Fruit fly (Drosophila melanogaster): Measurements from ENCODE around the gene CG15283.

The CG15283 gene

DNA sequence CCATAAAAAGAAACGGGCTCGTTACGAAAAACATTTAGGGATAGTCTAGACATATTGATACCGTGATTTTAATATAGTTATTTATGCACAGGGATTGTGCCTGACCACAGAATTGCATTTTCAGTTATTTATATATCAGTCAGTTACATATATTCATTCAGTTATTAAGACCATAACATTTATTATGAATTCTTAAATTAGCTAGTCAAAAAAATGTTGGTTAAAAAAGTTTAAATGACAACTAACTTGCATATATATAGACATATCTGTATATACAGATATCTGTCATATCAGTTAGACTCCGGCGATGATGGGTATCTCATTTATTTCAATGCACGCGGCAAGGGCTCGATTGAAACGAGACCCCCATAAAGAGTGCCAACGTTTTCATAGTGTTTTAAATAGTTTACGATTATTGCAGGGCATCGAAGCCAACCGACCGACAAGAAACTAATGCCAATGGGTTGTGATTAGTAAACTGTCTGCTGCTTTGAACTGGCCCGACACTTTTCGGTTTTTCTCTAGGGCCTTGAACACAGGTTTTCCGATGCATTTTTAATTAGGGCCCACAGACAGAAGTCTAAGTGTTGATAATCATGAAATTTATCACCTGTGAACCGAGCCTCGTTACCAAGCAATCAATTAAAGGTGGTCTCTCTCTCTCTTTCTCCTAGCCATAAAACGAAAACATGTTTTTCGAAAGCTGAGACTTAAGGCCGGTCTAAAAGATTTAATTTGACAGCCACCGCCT lies 12.1 kb upstream of the CG15283 start:
- TF ChIP-seq Clk (GFP tag; optimal IDR thresholded peaks at IDR 0.05), result no peak
- no peak for TF ChIP-seq CG7045 (GFP tag; optimal IDR thresholded peaks at IDR 0.05)
- no peak for TF ChIP-seq Mnt (GFP tag; optimal IDR thresholded peaks at IDR 0.05)
- TF ChIP-seq CG11617 (GFP tag; optimal IDR thresholded peaks at IDR 0.05), result no peak
- no peak for TF ChIP-seq tj (GFP tag; optimal IDR thresholded peaks at IDR 0.05)
- TF ChIP-seq cnc (optimal IDR thresholded peaks at IDR 0.05), result no peak
- TF ChIP-seq CG1620 (GFP tag; optimal IDR thresholded peaks at IDR 0.05), result no peak
- TF ChIP-seq toe (GFP tag; optimal IDR thresholded peaks at IDR 0.05), result no peak
- TF ChIP-seq bab1 (GFP tag; optimal IDR thresholded peaks at IDR 0.05), result no peak
- no peak for TF ChIP-seq CG14711 (tag; optimal IDR thresholded peaks at IDR 0.05)
- TF ChIP-seq CG7101 (tag; optimal IDR thresholded peaks at IDR 0.05), result no peak
- no peak for TF ChIP-seq Crg-1 (GFP tag; optimal IDR thresholded peaks at IDR 0.05)
- no peak for TF ChIP-seq CG33017 (tag; optimal IDR thresholded peaks at IDR 0.05)
- no peak for TF ChIP-seq ovo (GFP tag; optimal IDR thresholded peaks at IDR 0.05)
- no peak for TF ChIP-seq kay (GFP tag; ENCODE audit: borderline replicate concordance)

DNA sequence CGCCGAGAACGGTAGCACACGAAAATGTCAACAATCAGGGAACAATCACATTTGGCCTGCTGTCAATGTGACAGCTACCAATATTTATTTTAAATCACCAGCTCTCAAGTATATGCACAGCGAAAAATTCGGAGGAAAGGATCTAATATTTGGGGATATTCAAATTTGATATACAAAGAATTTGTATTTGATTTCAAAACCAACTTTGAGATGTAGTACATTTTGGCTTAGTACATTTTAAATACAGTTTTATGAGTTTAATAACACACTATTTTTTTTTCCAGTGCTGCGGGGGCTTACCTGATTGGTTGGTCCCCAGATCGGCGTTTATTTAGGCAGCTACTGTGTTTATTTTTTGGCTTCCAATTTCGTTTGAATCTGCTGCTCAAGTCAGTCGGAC lies 10.3 kb upstream of the CG15283 start:
- no peak for TF ChIP-seq CG33017 (tag; optimal IDR thresholded peaks at IDR 0.05)
- no peak for TF ChIP-seq pad (GFP tag; optimal IDR thresholded peaks at IDR 0.05)
- TF ChIP-seq CG7101 (tag; optimal IDR thresholded peaks at IDR 0.05), result no peak
- no peak for TF ChIP-seq CG5204 (GFP tag; optimal IDR thresholded peaks at IDR 0.05)
- no peak for TF ChIP-seq kay (GFP tag; ENCODE audit: borderline replicate concordance)
- TF ChIP-seq Crg-1 (GFP tag; optimal IDR thresholded peaks at IDR 0.05), result no peak
- TF ChIP-seq cnc (optimal IDR thresholded peaks at IDR 0.05), result no peak
- no peak for TF ChIP-seq tj (GFP tag; optimal IDR thresholded peaks at IDR 0.05)
- no peak for TF ChIP-seq CG14711 (tag; optimal IDR thresholded peaks at IDR 0.05)
- no peak for TF ChIP-seq Hr96 (GFP tag; optimal IDR thresholded peaks at IDR 0.05)

DNA sequence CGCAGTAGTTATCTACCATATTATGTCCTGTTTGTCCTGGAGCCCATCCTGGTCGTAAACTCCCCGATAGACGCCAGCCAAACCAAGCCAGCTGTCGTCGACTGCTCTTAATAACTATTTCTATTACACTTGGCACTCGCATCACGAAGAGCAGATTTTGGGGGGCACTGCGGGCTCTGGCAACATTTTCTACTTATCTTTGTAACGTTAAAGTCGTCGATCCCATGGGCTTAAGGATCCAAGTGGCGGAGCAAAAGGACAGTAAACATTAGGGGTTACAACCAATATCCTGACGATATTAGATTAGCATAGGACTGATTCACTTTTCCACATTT lies 9.3 kb upstream of the CG15283 start:
- TF ChIP-seq cic (GFP tag; optimal IDR thresholded peaks at IDR 0.05) (no peak), cnc (optimal IDR thresholded peaks at IDR 0.05) (no peak), CG33017 (tag; optimal IDR thresholded peaks at IDR 0.05) (no peak), ovo (GFP tag; optimal IDR thresholded peaks at IDR 0.05) (no peak), Crg-1 (GFP tag; optimal IDR thresholded peaks at IDR 0.05) (no peak), CG7045 (GFP tag; optimal IDR thresholded peaks at IDR 0.05) (no peak), tj (GFP tag; optimal IDR thresholded peaks at IDR 0.05) (no peak), CG5204 (GFP tag; optimal IDR thresholded peaks at IDR 0.05) (no peak), CG1620 (GFP tag; optimal IDR thresholded peaks at IDR 0.05) (no peak), bab1 (GFP tag; optimal IDR thresholded peaks at IDR 0.05) (no peak), CG11617 (GFP tag; optimal IDR thresholded peaks at IDR 0.05) (no peak), Mnt (GFP tag; optimal IDR thresholded peaks at IDR 0.05) (no peak), Hr96 (GFP tag; optimal IDR thresholded peaks at IDR 0.05) (no peak), toe (GFP tag; optimal IDR thresholded peaks at IDR 0.05) (no peak), pad (GFP tag; optimal IDR thresholded peaks at IDR 0.05) (no peak), Clk (GFP tag; optimal IDR thresholded peaks at IDR 0.05) (no peak), CG7101 (tag; optimal IDR thresholded peaks at IDR 0.05) (no peak), CG14711 (tag; optimal IDR thresholded peaks at IDR 0.05) (no peak), kay (GFP tag; ENCODE audit: borderline replicate concordance) (no peak)

DNA sequence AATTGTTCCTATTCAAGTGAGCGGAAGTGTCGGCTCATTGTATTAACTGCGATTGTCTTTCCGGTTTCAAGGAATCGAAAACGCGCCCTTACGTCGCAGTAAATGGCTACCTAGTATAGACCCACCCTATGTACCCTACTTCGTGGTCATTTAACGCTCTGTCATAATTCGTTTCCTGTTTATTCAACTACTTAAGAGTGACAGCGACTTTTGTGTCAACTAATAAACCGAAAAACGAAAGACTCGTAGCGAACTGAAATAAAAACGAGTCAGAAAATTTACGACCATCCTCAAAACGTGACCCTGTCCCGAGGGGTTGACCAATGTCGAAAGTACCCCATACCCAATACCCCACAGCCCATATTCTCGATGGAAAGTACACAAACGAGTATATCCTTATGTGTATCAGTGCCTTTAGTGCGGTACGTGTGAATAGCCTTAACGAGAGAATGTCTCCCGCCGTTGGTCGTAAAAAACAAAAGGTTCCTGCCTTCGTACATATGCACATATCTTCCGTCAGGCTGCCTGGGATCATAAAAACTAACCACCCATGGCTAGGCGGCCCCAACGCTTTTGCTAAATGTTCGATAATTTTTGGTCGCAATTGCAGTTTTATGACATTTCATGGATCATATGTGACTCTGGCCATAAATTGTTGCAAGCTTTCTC lies 8.8 kb upstream of the CG15283 start:
- TF ChIP-seq toe (GFP tag; optimal IDR thresholded peaks at IDR 0.05) (no peak), bab1 (GFP tag; optimal IDR thresholded peaks at IDR 0.05) (no peak), CG12768 (GFP tag; optimal IDR thresholded peaks at IDR 0.05) (no peak), cic (GFP tag; optimal IDR thresholded peaks at IDR 0.05) (no peak), Mnt (GFP tag; optimal IDR thresholded peaks at IDR 0.05) (no peak), kay (GFP tag; ENCODE audit: borderline replicate concordance) (no peak), CG14711 (tag; optimal IDR thresholded peaks at IDR 0.05) (no peak), CG7045 (GFP tag; optimal IDR thresholded peaks at IDR 0.05) (no peak), CG1620 (GFP tag; optimal IDR thresholded peaks at IDR 0.05) (no peak), cnc (optimal IDR thresholded peaks at IDR 0.05) (no peak), CG7101 (tag; optimal IDR thresholded peaks at IDR 0.05) (no peak), CG5204 (GFP tag; optimal IDR thresholded peaks at IDR 0.05) (no peak)

DNA sequence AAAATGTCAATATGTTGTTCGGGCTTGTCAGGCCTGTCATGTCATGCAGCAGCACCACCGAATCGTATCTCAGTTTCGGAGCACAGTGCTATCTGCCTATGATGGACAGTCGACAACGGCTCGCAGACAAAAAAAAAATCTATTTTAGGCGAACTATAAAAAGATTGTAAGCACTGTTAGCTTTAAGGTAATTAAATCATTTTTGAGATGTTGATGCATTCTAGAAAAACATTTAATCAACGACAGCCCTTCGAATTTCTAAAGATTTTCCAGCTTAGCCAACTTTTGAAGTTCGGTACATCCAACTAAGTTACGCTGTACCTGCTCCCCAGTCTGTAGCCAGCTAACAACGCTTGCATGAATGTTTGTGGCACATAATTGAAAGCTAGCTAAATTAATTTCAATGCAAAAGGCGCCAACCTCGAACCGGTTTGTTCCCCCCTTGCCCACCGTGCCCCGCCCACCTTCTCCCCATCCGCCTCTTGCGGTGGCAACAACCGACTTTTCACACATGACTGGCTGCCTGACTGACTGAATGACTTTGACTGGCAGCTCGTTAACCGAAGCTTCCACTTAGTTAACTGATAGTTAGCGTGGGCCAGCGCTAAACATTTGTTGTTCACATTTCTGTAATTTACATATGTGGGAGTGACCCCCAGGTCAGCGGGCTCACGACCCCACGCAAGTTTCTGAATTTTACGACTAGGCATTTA lies 7.6 kb upstream of the CG15283 start:
- TF ChIP-seq bab1 (GFP tag; optimal IDR thresholded peaks at IDR 0.05), result no peak
- TF ChIP-seq Hr96 (GFP tag; optimal IDR thresholded peaks at IDR 0.05), result peak; percentile 5

DNA sequence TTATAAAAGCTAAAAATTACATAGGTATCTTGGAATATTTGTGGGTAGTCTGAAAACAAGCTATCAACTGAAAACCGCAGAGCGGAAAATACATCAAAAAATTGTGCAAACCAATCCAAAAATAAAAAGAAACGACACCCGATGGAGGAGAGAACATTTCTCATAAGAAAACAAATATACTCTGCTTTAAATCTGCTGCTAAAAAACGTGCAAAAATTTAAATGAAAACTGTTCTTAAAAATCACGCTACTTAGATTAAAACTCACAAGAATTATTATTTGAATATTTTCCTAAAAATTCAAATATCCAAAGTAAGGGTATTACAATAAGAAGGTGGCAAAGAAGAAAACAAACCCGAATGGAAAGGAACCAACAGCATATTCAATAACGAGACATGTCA lies 6.7 kb upstream of the CG15283 start:
- no peak for TF ChIP-seq CG14711 (tag; optimal IDR thresholded peaks at IDR 0.05)
- no peak for TF ChIP-seq Hr96 (GFP tag; optimal IDR thresholded peaks at IDR 0.05)
- TF ChIP-seq toe (GFP tag; optimal IDR thresholded peaks at IDR 0.05), result no peak
- no peak for TF ChIP-seq CG5204 (GFP tag; optimal IDR thresholded peaks at IDR 0.05)
- TF ChIP-seq cnc (optimal IDR thresholded peaks at IDR 0.05), result no peak
- TF ChIP-seq Crg-1 (GFP tag; optimal IDR thresholded peaks at IDR 0.05), result no peak
- no peak for TF ChIP-seq CG12768 (GFP tag; optimal IDR thresholded peaks at IDR 0.05)
- no peak for TF ChIP-seq Clk (GFP tag; optimal IDR thresholded peaks at IDR 0.05)
- TF ChIP-seq Mnt (GFP tag; optimal IDR thresholded peaks at IDR 0.05), result no peak
- no peak for TF ChIP-seq CG11617 (GFP tag; optimal IDR thresholded peaks at IDR 0.05)
- no peak for TF ChIP-seq ovo (GFP tag; optimal IDR thresholded peaks at IDR 0.05)
- no peak for TF ChIP-seq CG33017 (tag; optimal IDR thresholded peaks at IDR 0.05)
- TF ChIP-seq CG7101 (tag; optimal IDR thresholded peaks at IDR 0.05), result no peak
- no peak for TF ChIP-seq tj (GFP tag; optimal IDR thresholded peaks at IDR 0.05)
- no peak for TF ChIP-seq cic (GFP tag; optimal IDR thresholded peaks at IDR 0.05)
